Fruit fly (Drosophila melanogaster) whole organism, pupa: ENCODE data around the gene CG46394.

Experiments
- CG10348 ChIP-seq: fragments of 200-800 bp; sonication (Bioruptor generic); IDR thresholded peaks from 2 replicates; pipeline ENCODE4 v1.3.6; 2022; ENCODE audit warnings: missing biosample characterization, missing genetic modification characterization
- CG12605 ChIP-seq: fragments of 200-800 bp; sonication (Bioruptor generic); IDR thresholded peaks from 2 replicates; pipeline ENCODE4 v1.3.6; 2022; ENCODE audit warnings: missing biosample characterization, missing genetic modification characterization
- CG13204 ChIP-seq: fragments of 200-800 bp; sonication (Bioruptor generic); optimal IDR thresholded peaks from 2 replicates; lab custom pipeline; 2018; ENCODE audit warnings: missing biosample characterization, mild to moderate bottlenecking, missing genetic modification characterization, moderate library complexity
- CG14655 ChIP-seq: fragments of 200-800 bp; sonication (Bioruptor generic); optimal IDR thresholded peaks from 3 replicates; lab custom pipeline; 2017; ENCODE audit warnings: mild to moderate bottlenecking, missing biosample characterization, missing genetic modification reagents, missing genetic modification characterization
- CG15710 ChIP-seq: fragments of 200-800 bp; sonication (Bioruptor generic); optimal IDR thresholded peaks from 2 replicates; lab custom pipeline; 2018; ENCODE audit warnings: missing biosample characterization, mild to moderate bottlenecking, missing genetic modification characterization, moderate library complexity
- CG17806 ChIP-seq: fragments of 200-800 bp; sonication (Bioruptor generic); optimal IDR thresholded peaks from 2 replicates; lab custom pipeline; 2018; ENCODE audit warnings: missing biosample characterization, mild to moderate bottlenecking, missing genetic modification characterization, moderate library complexity
- CG32121 ChIP-seq: fragments of 200-800 bp; sonication (Bioruptor generic); IDR thresholded peaks from 2 replicates; pipeline ENCODE4 v1.3.6; 2022; ENCODE audit warnings: missing biosample characterization, missing genetic modification characterization
- CG34367 ChIP-seq: fragments of 200-800 bp; sonication (Bioruptor generic); optimal IDR thresholded peaks from 2 replicates; lab custom pipeline; 2018; ENCODE audit warnings: missing biosample characterization, mild to moderate bottlenecking, missing genetic modification characterization
- CG4496 ChIP-seq: fragments of 200-800 bp; sonication (Bioruptor generic); IDR thresholded peaks from 3 replicates; pipeline ENCODE4 v1.3.6; 2022; ENCODE audit warnings: missing biosample characterization, missing genetic modification characterization
- CG8159 ChIP-seq: fragments of 200-800 bp; sonication (Bioruptor generic); optimal IDR thresholded peaks from 3 replicates; lab custom pipeline; 2018; ENCODE audit warnings: missing biosample characterization, mild to moderate bottlenecking, missing genetic modification characterization, moderate library complexity
- CG8301 ChIP-seq: fragments of 200-800 bp; sonication (Bioruptor generic); optimal IDR thresholded peaks from 2 replicates; lab custom pipeline; 2018; ENCODE audit warnings: missing biosample characterization, mild to moderate bottlenecking, missing genetic modification characterization
- CG9948 ChIP-seq: fragments of 200-800 bp; sonication (Bioruptor generic); optimal IDR thresholded peaks from 2 replicates; lab custom pipeline; 2018; ENCODE audit warnings: missing biosample characterization, mild to moderate bottlenecking, missing genetic modification characterization, moderate library complexity
- D1 ChIP-seq: fragments of 200-800 bp; sonication (Bioruptor generic); optimal IDR thresholded peaks from 2 replicates; lab custom pipeline; 2018; ENCODE audit warnings: missing biosample characterization, mild to moderate bottlenecking, missing genetic modification characterization, moderate library complexity
- EcR ChIP-seq: fragments of 200-800 bp; sonication (Bioruptor generic); optimal IDR thresholded peaks from 3 replicates; lab custom pipeline; 2019; ENCODE audit warnings: missing biosample characterization, missing genetic modification characterization, mild to moderate bottlenecking, moderate library complexity, missing genetic modification reagents
- Ets98B ChIP-seq: fragments of 200-800 bp; sonication (Bioruptor generic); IDR thresholded peaks from 2 replicates; pipeline ENCODE4 v1.3.6; 2022; ENCODE audit warnings: missing biosample characterization, missing genetic modification characterization
- Pif1A ChIP-seq: fragments of 200-800 bp; sonication (Bioruptor generic); optimal IDR thresholded peaks from 3 replicates; lab custom pipeline; 2016; ENCODE audit warnings: missing biosample characterization, missing genetic modification characterization
- Pif1B ChIP-seq: fragments of 200-800 bp; sonication (Bioruptor generic); optimal IDR thresholded peaks from 3 replicates; lab custom pipeline; 2016; ENCODE audit warnings: missing biosample characterization, missing genetic modification characterization
- Snoo ChIP-seq: fragments of 200-800 bp; sonication (Bioruptor generic); optimal IDR thresholded peaks from 3 replicates; lab custom pipeline; 2017; ENCODE audit warnings: missing biosample characterization, mild to moderate bottlenecking, missing genetic modification characterization, inconsistent platforms
- fd96Ca ChIP-seq: fragments of 200-800 bp; sonication (Bioruptor generic); IDR thresholded peaks from 3 replicates; pipeline ENCODE4 v1.3.6; 2022; ENCODE audit warnings: missing biosample characterization, missing genetic modification characterization
- gl ChIP-seq: fragments of 200-800 bp; sonication (Bioruptor generic); optimal IDR thresholded peaks from 2 replicates; lab custom pipeline; 2018; ENCODE audit warnings: missing biosample characterization, mild to moderate bottlenecking, missing genetic modification characterization
- rn ChIP-seq: fragments of 200-800 bp; sonication (Bioruptor generic); IDR thresholded peaks from 2 replicates; pipeline ENCODE4 v1.3.6; 2022; ENCODE audit warnings: missing biosample characterization, missing genetic modification characterization

Gene CG46394

DNA sequence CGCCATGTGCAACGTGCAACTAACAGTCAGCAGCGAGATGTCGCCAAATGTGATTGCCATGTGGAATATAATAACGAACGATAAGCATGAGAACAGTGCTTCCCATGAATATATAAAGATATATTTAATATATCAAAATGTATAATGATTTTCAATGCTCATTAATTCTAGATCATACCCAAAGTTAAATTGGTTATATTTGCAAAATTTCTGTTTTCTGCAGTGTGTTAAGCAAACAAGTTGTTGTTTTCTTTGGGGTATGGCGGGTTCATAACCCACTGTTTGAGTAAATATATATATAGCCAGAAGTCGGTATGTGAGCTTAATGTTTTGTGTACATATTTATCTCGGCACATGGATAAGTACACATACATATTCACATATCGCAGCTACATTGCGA lies 36.7 kb downstream of the CG46394 start:
- TF ChIP-seq CG12605 (no peak), EcR (GFP tag; lab: Kevin White, UChicago) (no peak), CG17806 (tag; lab: Kevin White, UChicago) (no peak), CG32121 (GFP tag; lab: Robert Waterston, UW) (peak; percentile 51), CG9948 (tag; lab: Kevin White, UChicago) (no peak), CG8301 (tag; lab: Kevin White, UChicago) (no peak), CG4496 (GFP tag; lab: Robert Waterston, UW) (peak; percentile 60; the same call in 1 of the 3 replicates), fd96Ca (GFP tag; lab: Robert Waterston, UW) (no peak; the same call in 2 of the 3 replicates), CG8159 (tag; lab: Kevin White, UChicago) (peak; percentile 47), CG13204 (GFP tag; lab: Kevin White, UChicago) (no peak), Snoo (tag; lab: Kevin White, UChicago) (no peak), Ets98B (GFP tag; lab: Robert Waterston, UW) (peak; percentile 31; the same call in 1 of the 2 replicates)

dm6 chr3L:11645933-11646332 lies 45.8 kb downstream of the CG46394 start, which contains the start of gene CG6071:
Gene CG6071, minus strand, starts transcription at chr3L:11646033.
- TF ChIP-seq rn (GFP tag; lab: Robert Waterston, UW) (no peak), CG13204 (GFP tag; lab: Kevin White, UChicago) (no peak), CG15710 (tag; lab: Kevin White, UChicago) (no peak), Ets98B (GFP tag; lab: Robert Waterston, UW) (no peak), CG32121 (GFP tag; lab: Robert Waterston, UW) (no peak), EcR (GFP tag; lab: Kevin White, UChicago) (no peak), Pif1B (no peak), CG10348 (no peak), Pif1A (GFP tag; lab: Kevin White, UChicago) (no peak), fd96Ca (GFP tag; lab: Robert Waterston, UW) (no peak), gl (tag; lab: Kevin White, UChicago) (no peak)

- TF ChIP-seq CG32121 (GFP tag; lab: Robert Waterston, UW) = no peak; the same call in 1 of the 2 replicates
- TF ChIP-seq D1 (tag; lab: Kevin White, UChicago) = no peak
- no peak for TF ChIP-seq EcR (GFP tag; lab: Kevin White, UChicago)
- no peak for TF ChIP-seq CG15710 (tag; lab: Kevin White, UChicago)
- no peak for TF ChIP-seq CG13204 (GFP tag; lab: Kevin White, UChicago)
- TF ChIP-seq CG8159 (tag; lab: Kevin White, UChicago) = no peak
- TF ChIP-seq CG14655 (GFP tag; lab: Kevin White, UChicago) = no peak
- TF ChIP-seq Pif1B = no peak
- no peak for TF ChIP-seq Snoo (tag; lab: Kevin White, UChicago)
- no peak for TF ChIP-seq CG12605
- TF ChIP-seq fd96Ca (GFP tag; lab: Robert Waterston, UW) = peak; percentile 66; the same call in 2 of the 3 replicates
- TF ChIP-seq Ets98B (GFP tag; lab: Robert Waterston, UW) = peak; percentile 60
- TF ChIP-seq Pif1A (GFP tag; lab: Kevin White, UChicago) = no peak
- peak; percentile 28 for TF ChIP-seq CG34367 (tag; lab: Kevin White, UChicago)
- TF ChIP-seq CG17806 (tag; lab: Kevin White, UChicago) = no peak
- no peak for TF ChIP-seq CG9948 (tag; lab: Kevin White, UChicago)
- peak; percentile 30; the same call in 1 of the 3 replicates for TF ChIP-seq CG4496 (GFP tag; lab: Robert Waterston, UW)
- TF ChIP-seq CG10348 = no peak
These were observed 48.2 kb downstream of the CG46394 start, which contains the start of the genes RIOK1 and Polr3H for dm6 chr3L:11648410-11648809. Gene RIOK1, minus strand, starts transcription at chr3L:11648474. Gene Polr3H, plus strand, starts transcription at chr3L:11648756.
